Worm (Caenorhabditis elegans): Measurements from ENCODE around the gene asp-8.

DNA sequence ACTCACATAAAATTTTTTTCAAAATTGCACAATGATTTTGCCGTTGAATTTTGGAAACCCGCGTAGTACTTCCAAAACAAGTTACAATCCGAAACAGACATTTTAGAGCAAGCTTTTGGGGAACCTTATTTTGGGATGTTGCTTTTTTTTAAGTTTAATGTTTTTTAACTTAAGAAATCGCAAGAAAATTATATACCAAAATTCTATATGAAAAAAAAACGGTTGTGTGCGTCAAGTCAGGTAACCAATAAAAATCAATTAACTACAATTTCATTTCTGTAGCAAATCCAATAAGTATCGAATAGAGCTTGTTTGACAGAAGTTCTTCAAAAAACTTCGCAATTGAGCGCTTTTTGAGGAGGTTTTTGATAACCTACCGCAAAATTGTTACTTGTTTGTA lies 41.0 kb upstream of the asp-8 start, which contains the start of gene srw-117:
- TF ChIP-seq elt-3 (tag; optimal IDR thresholded peaks at IDR 0.05) = no peak
- no peak for TF ChIP-seq unc-62 (GFP tag; optimal IDR thresholded peaks at IDR 0.05)
